Worm (Caenorhabditis elegans) whole organism, early embryonic: ENCODE results near the gene pdi-2.

Source experiments
- F13C5.2 ChIP-seq: sonication (generic microtip); optimal IDR thresholded peaks from 2 replicates; lab custom pipeline; 2017; ENCODE audit warnings: mild to moderate bottlenecking, missing genetic modification characterization, inconsistent platforms, missing compliant biosample characterization
- aly-1 ChIP-seq: sonication (generic microtip); optimal IDR thresholded peaks from 2 replicates; lab custom pipeline; 2016; ENCODE audit warnings: missing genetic modification characterization, missing compliant biosample characterization
- ama-1 ChIP-seq: fragments of 150-350 bp; optimal IDR thresholded peaks from 2 replicates; lab custom pipeline; 2014
- ceh-36 ChIP-seq: sonication (generic microtip); optimal IDR thresholded peaks from 2 replicates; lab custom pipeline; 2016; ENCODE audit warnings: missing genetic modification characterization, inconsistent platforms, missing compliant biosample characterization
- flt-1 ChIP-seq: fragments of 200-800 bp; sonication (Bioruptor generic); IDR thresholded peaks from 2 replicates; pipeline ENCODE4 v1.3.6; 2022; ENCODE audit warnings: missing genetic modification characterization, missing compliant biosample characterization
- hmbx-1 ChIP-seq: sonication (generic microtip); optimal IDR thresholded peaks from 2 replicates; lab custom pipeline; 2016; ENCODE audit warnings: mild to moderate bottlenecking, missing genetic modification characterization, missing compliant biosample characterization
- pes-1 ChIP-seq: fragments of 200-800 bp; sonication (Bioruptor generic); IDR thresholded peaks from 2 replicates; pipeline ENCODE4 v1.3.6; 2022; ENCODE audit warnings: missing genetic modification reagents, missing genetic modification characterization, missing compliant biosample characterization
- sea-1 ChIP-seq: fragments of 200-800 bp; sonication (Bioruptor generic); conservative IDR thresholded peaks from 2 replicates; pipeline ENCODE4 v1.3.6; 2022; ENCODE audit warnings: missing genetic modification characterization, missing compliant biosample characterization
- tbx-11 ChIP-seq: fragments of 200-800 bp; sonication (Bioruptor generic); IDR thresholded peaks from 2 replicates; pipeline ENCODE4 v1.3.6; 2022; ENCODE audit warnings: missing genetic modification characterization, missing compliant biosample characterization
- tbx-37 ChIP-seq: fragments of 200-800 bp; sonication (Bioruptor generic); conservative IDR thresholded peaks from 2 replicates; pipeline ENCODE4 v1.3.6; 2022; ENCODE audit warnings: missing genetic modification reagents, missing genetic modification characterization, missing compliant biosample characterization
- tra-4 ChIP-seq: sonication (generic microtip); optimal IDR thresholded peaks from 2 replicates; lab custom pipeline; 2017; ENCODE audit warnings: missing genetic modification characterization, missing compliant biosample characterization

DNA sequence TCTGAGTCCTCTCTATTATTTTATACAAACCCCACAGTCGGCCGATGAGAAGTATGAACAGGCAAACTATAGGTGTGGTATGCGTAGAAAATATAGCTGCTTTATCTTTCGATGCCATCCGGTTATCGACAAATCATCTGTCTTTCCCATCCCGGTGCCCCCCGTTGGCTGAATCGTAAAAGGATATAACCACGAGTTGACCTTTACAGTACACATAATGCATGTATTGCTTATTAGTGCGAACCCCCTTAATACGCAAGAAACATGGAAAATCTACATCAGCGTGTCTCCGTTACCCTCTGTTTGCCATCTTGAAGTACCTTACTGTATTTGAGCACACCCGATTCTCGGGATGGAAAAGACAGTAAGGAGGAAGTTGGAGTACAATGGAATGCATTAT, 25.0 kb downstream of the pdi-2 start:
- no peak for TF ChIP-seq flt-1 (GFP tag; lab: Robert Waterston, UW)
- no peak for TF ChIP-seq sea-1 (GFP tag; lab: Robert Waterston, UW)
- TF ChIP-seq ama-1, result no peak
- no peak for TF ChIP-seq tbx-11 (GFP tag; lab: Robert Waterston, UW)
- TF ChIP-seq hmbx-1 (tag; lab: Kevin White, UChicago), result no peak
- no peak for TF ChIP-seq tbx-37 (GFP tag; lab: Robert Waterston, UW)
- TF ChIP-seq pes-1, result no peak
- TF ChIP-seq tra-4 (tag; lab: Kevin White, UChicago), result no peak
- no peak for TF ChIP-seq F13C5.2 (tag; lab: Kevin White, UChicago)
- TF ChIP-seq aly-1, result no peak
- no peak for TF ChIP-seq ceh-36
